Fruit fly (Drosophila melanogaster) whole organism, embryonic: Measurements from ENCODE around the gene CG31344.
A peak's percentile ranks its signal among the peaks of the same experiment; 100 is the strongest.

ENCODE experiments used
- CG10267 ChIP-seq: fragments of 200-800 bp; sonication (Bioruptor generic); optimal IDR thresholded peaks from 2 replicates; lab custom pipeline; 2018; ENCODE audit warnings: missing biosample characterization, mild to moderate bottlenecking, missing genetic modification characterization, moderate library complexity
- CG12104 ChIP-seq: fragments of 200-800 bp; sonication (Bioruptor generic); optimal IDR thresholded peaks from 3 replicates; lab custom pipeline; 2016; ENCODE audit warnings: missing biosample characterization, missing genetic modification characterization
- CG12299 ChIP-seq: fragments of 200-800 bp; sonication (Bioruptor generic); optimal IDR thresholded peaks from 2 replicates; lab custom pipeline; 2018; ENCODE audit warnings: missing biosample characterization, mild to moderate bottlenecking, missing genetic modification characterization
- CG13287 ChIP-seq: fragments of 200-800 bp; sonication (Bioruptor generic); IDR thresholded peaks from 2 replicates; pipeline ENCODE4 v1.3.6; 2022; ENCODE audit warnings: missing biosample characterization, missing genetic modification characterization; ENCODE audit not compliant: partially characterized antibody
- CG15601 ChIP-seq: fragments of 200-800 bp; sonication (Bioruptor generic); optimal IDR thresholded peaks from 3 replicates; lab custom pipeline; 2019; ENCODE audit warnings: missing biosample characterization, mild to moderate bottlenecking, missing genetic modification characterization, moderate library complexity
- CG16779 ChIP-seq: fragments of 200-800 bp; sonication (Bioruptor generic); IDR thresholded peaks from 2 replicates; pipeline ENCODE4 v1.3.6; 2022; ENCODE audit warnings: missing biosample characterization, missing genetic modification characterization
- CG17328 ChIP-seq: fragments of 200-800 bp; sonication (Bioruptor generic); IDR thresholded peaks from 2 replicates; pipeline ENCODE4 v1.3.6; 2022; ENCODE audit warnings: missing biosample characterization, missing genetic modification characterization
- CG30431 ChIP-seq: fragments of 200-800 bp; sonication (Bioruptor generic); optimal IDR thresholded peaks from 2 replicates; lab custom pipeline; 2017; ENCODE audit warnings: missing biosample characterization, missing genetic modification characterization
- CG31365 ChIP-seq: fragments of 200-800 bp; sonication (Bioruptor generic); optimal IDR thresholded peaks from 2 replicates; lab custom pipeline; 2018; ENCODE audit warnings: missing biosample characterization, mild to moderate bottlenecking, missing genetic modification characterization
- CG3847 ChIP-seq: fragments of 200-800 bp; sonication (Bioruptor generic); IDR thresholded peaks from 2 replicates; pipeline ENCODE4 v1.3.6; 2022; ENCODE audit warnings: missing biosample characterization, missing genetic modification characterization
- CG4282 ChIP-seq: fragments of 200-800 bp; sonication (Bioruptor generic); optimal IDR thresholded peaks from 2 replicates; lab custom pipeline; 2016; ENCODE audit warnings: missing biosample characterization, missing genetic modification characterization
- CG4424 ChIP-seq: fragments of 200-800 bp; sonication (Bioruptor generic); optimal IDR thresholded peaks from 3 replicates; lab custom pipeline; 2016; ENCODE audit warnings: missing biosample characterization, missing genetic modification characterization
- CG4730 ChIP-seq: fragments of 200-800 bp; sonication (Bioruptor generic); IDR thresholded peaks from 2 replicates; pipeline ENCODE4 v1.3.6; 2022; ENCODE audit warnings: missing biosample characterization, missing genetic modification characterization
- CG6689 ChIP-seq: fragments of 200-800 bp; sonication (Bioruptor generic); IDR thresholded peaks from 2 replicates; pipeline ENCODE4 v1.3.6; 2022; ENCODE audit warnings: missing biosample characterization, missing genetic modification characterization
- CG6791 ChIP-seq: fragments of 200-800 bp; sonication (Bioruptor generic); IDR thresholded peaks from 3 replicates; pipeline ENCODE4 v1.3.6; 2022; ENCODE audit warnings: missing biosample characterization, missing genetic modification characterization; ENCODE audit not compliant: partially characterized antibody
- CG7357 ChIP-seq: fragments of 200-800 bp; sonication (Bioruptor generic); IDR thresholded peaks from 3 replicates; pipeline ENCODE4 v1.3.6; 2022; ENCODE audit warnings: missing biosample characterization, missing genetic modification characterization
- CG7372 ChIP-seq: fragments of 200-800 bp; sonication (Bioruptor generic); IDR thresholded peaks from 2 replicates; pipeline ENCODE4 v1.3.6; 2022; ENCODE audit warnings: missing biosample characterization, missing genetic modification characterization
- CG7556 ChIP-seq: fragments of 200-800 bp; sonication (Bioruptor generic); optimal IDR thresholded peaks from 2 replicates; lab custom pipeline; 2017; ENCODE audit warnings: missing biosample characterization, mild to moderate bottlenecking, missing genetic modification characterization
- CG8089 ChIP-seq: fragments of 200-800 bp; sonication (Bioruptor generic); optimal IDR thresholded peaks from 3 replicates; lab custom pipeline; 2016; ENCODE audit warnings: missing biosample characterization, missing genetic modification characterization
- CG9727 ChIP-seq: fragments of 200-800 bp; sonication (Bioruptor generic); optimal IDR thresholded peaks from 3 replicates; lab custom pipeline; 2017; ENCODE audit warnings: missing biosample characterization, mild to moderate bottlenecking, missing genetic modification characterization
- CG9797 ChIP-seq: fragments of 200-800 bp; sonication (Bioruptor generic); optimal IDR thresholded peaks from 3 replicates; lab custom pipeline; 2018; ENCODE audit warnings: missing biosample characterization, mild to moderate bottlenecking, missing genetic modification characterization
- CG9932 ChIP-seq: fragments of 200-800 bp; sonication (Bioruptor generic); IDR thresholded peaks from 2 replicates; pipeline ENCODE4 v1.3.6; 2022; ENCODE audit warnings: missing biosample characterization, missing genetic modification characterization
- E2f2 ChIP-seq: fragments of 200-800 bp; sonication (Bioruptor generic); IDR thresholded peaks from 2 replicates; pipeline ENCODE4 v1.3.6; 2022; ENCODE audit warnings: missing biosample characterization, missing genetic modification characterization
- Ets65A ChIP-seq: fragments of 200-800 bp; sonication (Bioruptor generic); peaks from one replicate; lab custom pipeline; 2016; ENCODE audit warnings: missing biosample characterization, missing genetic modification characterization
- Ets97D ChIP-seq: fragments of 200-800 bp; sonication (Bioruptor generic); optimal IDR thresholded peaks from 3 replicates; lab custom pipeline; 2016; ENCODE audit warnings: missing biosample characterization, missing genetic modification characterization
- HLHmδ ChIP-seq: fragments of 200-800 bp; sonication (Bioruptor generic); optimal IDR thresholded peaks from 2 replicates; lab custom pipeline; 2018; ENCODE audit warnings: missing biosample characterization, mild to moderate bottlenecking, missing genetic modification characterization, moderate library complexity
- Hand ChIP-seq: fragments of 200-800 bp; sonication (Bioruptor generic); optimal IDR thresholded peaks from 2 replicates; lab custom pipeline; 2017; ENCODE audit warnings: mild to moderate bottlenecking, missing biosample characterization, missing genetic modification reagents, missing genetic modification characterization
- Hsf ChIP-seq: fragments of 200-800 bp; sonication (Bioruptor generic); optimal IDR thresholded peaks from 3 replicates; lab custom pipeline; 2016; ENCODE audit warnings: missing biosample characterization, missing genetic modification characterization
- Max ChIP-seq: fragments of 200-800 bp; sonication (Bioruptor generic); optimal IDR thresholded peaks from 2 replicates; lab custom pipeline; 2016; ENCODE audit warnings: missing biosample characterization, mild to moderate bottlenecking, missing genetic modification characterization
- Pdp1 ChIP-seq, 2 experiments: fragments of 200-800 bp; sonication (Bioruptor generic); optimal IDR thresholded peaks; 3 replicates each; lab custom pipeline; 2016; ENCODE audit warnings: missing biosample characterization in 2 of 2, missing genetic modification characterization in 2 of 2, mild to moderate bottlenecking in 1 of 2, moderate library complexity in 1 of 2
- Sox100B ChIP-seq: fragments of 200-800 bp; sonication (Bioruptor generic); optimal IDR thresholded peaks from 3 replicates; lab custom pipeline; 2018; ENCODE audit warnings: missing biosample characterization, mild to moderate bottlenecking, missing genetic modification characterization
- Stat92E ChIP-seq, 3 experiments: fragments of >200 bp in 2 of 3; fragments of 200-800 bp in 1 of 3; sonication (Bioruptor generic) in 1 of 3; optimal IDR thresholded peaks; 2 replicates each; lab custom pipeline; 2017 to 2019; ENCODE audit warnings: missing biosample characterization in 3 of 3, missing genetic modification characterization in 3 of 3, mild to moderate bottlenecking in 1 of 3, moderate library complexity in 1 of 3
- Tbp ChIP-seq: fragments of >200 bp; optimal IDR thresholded peaks from 2 replicates; lab custom pipeline; 2018; ENCODE audit warnings: missing biosample characterization, missing genetic modification characterization
- ac ChIP-seq: fragments of 200-800 bp; sonication (Bioruptor generic); optimal IDR thresholded peaks from 3 replicates; lab custom pipeline; 2017; ENCODE audit warnings: missing biosample characterization, mild to moderate bottlenecking, missing genetic modification characterization
- btn ChIP-seq: fragments of 200-800 bp; sonication (Bioruptor generic); optimal IDR thresholded peaks from 2 replicates; lab custom pipeline; 2016; ENCODE audit warnings: missing biosample characterization, missing genetic modification characterization
- crc ChIP-seq: fragments of 200-800 bp; sonication (Bioruptor generic); optimal IDR thresholded peaks from 2 replicates; lab custom pipeline; 2016; ENCODE audit warnings: missing biosample characterization, missing genetic modification characterization
- crp ChIP-seq, 2 experiments: fragments of 200-800 bp; sonication (Bioruptor generic); optimal IDR thresholded peaks; 2 replicates in 1 of 2; 3 replicates in 1 of 2; lab custom pipeline; 2017; ENCODE audit warnings: missing biosample characterization in 2 of 2, missing genetic modification characterization in 2 of 2, mild to moderate bottlenecking in 1 of 2, moderate library complexity in 1 of 2
- dimm ChIP-seq: fragments of 200-800 bp; sonication (Bioruptor generic); IDR thresholded peaks from 2 replicates; pipeline ENCODE4 v1.3.6; 2022; ENCODE audit warnings: missing biosample characterization, missing genetic modification characterization
- ems ChIP-seq: fragments of 200-800 bp; sonication (Bioruptor generic); optimal IDR thresholded peaks from 3 replicates; lab custom pipeline; 2016; ENCODE audit warnings: missing biosample characterization, missing genetic modification characterization
- eve ChIP-seq, 2 experiments: fragments of >200 bp; optimal IDR thresholded peaks; 2 replicates each; lab custom pipeline; 2017; ENCODE audit warnings: missing biosample characterization in 2 of 2, missing genetic modification characterization in 2 of 2
- fd3F ChIP-seq: fragments of 200-800 bp; sonication (Bioruptor generic); optimal IDR thresholded peaks from 2 replicates; lab custom pipeline; 2018; ENCODE audit warnings: missing biosample characterization, mild to moderate bottlenecking, missing genetic modification characterization, moderate library complexity
- fru ChIP-seq: fragments of >200 bp; optimal IDR thresholded peaks from 2 replicates; lab custom pipeline; 2017
- gsb-n ChIP-seq: fragments of 200-800 bp; sonication (Bioruptor generic); optimal IDR thresholded peaks from 3 replicates; lab custom pipeline; 2018; ENCODE audit warnings: missing biosample characterization, mild to moderate bottlenecking, missing genetic modification characterization
- ken ChIP-seq: fragments of 200-800 bp; sonication (Bioruptor generic); IDR thresholded peaks from 3 replicates; pipeline ENCODE4 v1.3.6; 2022; ENCODE audit warnings: missing biosample characterization, missing genetic modification characterization
- lbe ChIP-seq: fragments of 200-800 bp; sonication (Bioruptor generic); optimal IDR thresholded peaks from 2 replicates; lab custom pipeline; 2016; ENCODE audit warnings: missing biosample characterization, mild to moderate bottlenecking, missing genetic modification characterization
- phol ChIP-seq: fragments of 200-800 bp; sonication (Bioruptor generic); optimal IDR thresholded peaks from 3 replicates; lab custom pipeline; 2018; ENCODE audit warnings: missing biosample characterization, mild to moderate bottlenecking, missing genetic modification characterization, moderate library complexity
- pita ChIP-seq: fragments of 200-800 bp; sonication (Bioruptor generic); optimal IDR thresholded peaks from 2 replicates; lab custom pipeline; 2017; ENCODE audit warnings: missing biosample characterization, mild to moderate bottlenecking, missing genetic modification characterization
- sima ChIP-seq: fragments of 200-800 bp; sonication (Bioruptor generic); optimal IDR thresholded peaks from 2 replicates; lab custom pipeline; 2016; ENCODE audit warnings: missing biosample characterization, missing genetic modification characterization
- sr ChIP-seq: fragments of 200-800 bp; sonication (Bioruptor generic); IDR thresholded peaks from 3 replicates; pipeline ENCODE4 v1.3.6; 2022; ENCODE audit warnings: missing biosample characterization, missing genetic modification characterization
- sug ChIP-seq: fragments of 200-800 bp; optimal IDR thresholded peaks from 2 replicates; lab custom pipeline; 2019; ENCODE audit warnings: missing biosample characterization, mild to moderate bottlenecking, missing genetic modification characterization, moderate library complexity
- usp ChIP-seq: fragments of >200 bp; optimal IDR thresholded peaks from 2 replicates; lab custom pipeline; 2017; ENCODE audit warnings: missing biosample characterization, missing genetic modification characterization
- z ChIP-seq: fragments of 200-800 bp; sonication (Bioruptor generic); IDR thresholded peaks from 3 replicates; pipeline ENCODE4 v1.3.6; 2022; ENCODE audit warnings: missing biosample characterization, missing genetic modification characterization

CG31344 gene

dm6 chr3R:15225279-15225730, at the start of gene CG31344, which contains the start of gene Caf1-55 (continued):
- no peak for TF ChIP-seq CG7372 (GFP tag; lab: Robert Waterston, UW)
- no peak for TF ChIP-seq CG8089 (GFP tag; lab: Kevin White, UChicago)
- peak; percentile 2 for TF ChIP-seq CG12299
- TF ChIP-seq CG4424 (GFP tag; lab: Kevin White, UChicago) = no peak
- no peak for TF ChIP-seq eve (GFP tag; optimal IDR thresholded peaks at IDR 0.05; lab: Kevin White, UChicago)
- TF ChIP-seq ems (GFP tag; lab: Kevin White, UChicago) = no peak
- no peak for TF ChIP-seq z
- TF ChIP-seq fd3F = no peak
- TF ChIP-seq CG16779 (GFP tag; lab: Robert Waterston, UW) = no peak
- no peak for TF ChIP-seq btn (GFP tag; lab: Kevin White, UChicago)
- no peak for TF ChIP-seq CG6689 (GFP tag; lab: Robert Waterston, UW)
- peak; percentile 16; the same call in 1 of the 3 replicates for TF ChIP-seq ken (GFP tag; lab: Robert Waterston, UW)
- TF ChIP-seq CG10267 (tag; lab: Kevin White, UChicago) = peak; percentile 37
- no peak for TF ChIP-seq Tbp (GFP tag; lab: Kevin White, UChicago)
- TF ChIP-seq phol (tag; lab: Kevin White, UChicago) = peak; percentile 89
- TF ChIP-seq CG4282 (GFP tag; lab: Kevin White, UChicago) = no peak
- TF ChIP-seq Max = no peak
- TF ChIP-seq Sox100B (GFP tag; lab: Kevin White, UChicago) = no peak
- TF ChIP-seq dimm = no peak
- peak; percentile 34; the same call in 1 of the 2 replicates for TF ChIP-seq CG9932 (GFP tag; lab: Robert Waterston, UW)
- peak; percentile 56 for TF ChIP-seq sug
- no peak for TF ChIP-seq CG31365 (tag; lab: Kevin White, UChicago)
- TF ChIP-seq CG17328 (GFP tag; lab: Robert Waterston, UW) = no peak
- TF ChIP-seq CG3847 (GFP tag; lab: Robert Waterston, UW) = peak; percentile 38; the same call in 1 of the 2 replicates
- peak; percentile 32 for TF ChIP-seq CG15601
- TF ChIP-seq CG12104 (GFP tag; lab: Kevin White, UChicago) = no peak
- no peak for TF ChIP-seq CG7357 (GFP tag; lab: Robert Waterston, UW)
- TF ChIP-seq usp (GFP tag; lab: Kevin White, UChicago) = no peak
- no peak for TF ChIP-seq CG7556 (GFP tag; lab: Kevin White, UChicago)
- no peak for TF ChIP-seq pita (GFP tag; lab: Kevin White, UChicago)
- TF ChIP-seq CG6791 = peak; percentile 88
- TF ChIP-seq CG30431 (GFP tag; lab: Kevin White, UChicago) = no peak
- no peak for TF ChIP-seq CG9727
- peak; percentile 1 for TF ChIP-seq Hsf
- TF ChIP-seq Ets97D (GFP tag; lab: Kevin White, UChicago) = peak; percentile 66
- TF ChIP-seq Ets65A (GFP tag; lab: Kevin White, UChicago) = no peak
- no peak for TF ChIP-seq ac (GFP tag; lab: Kevin White, UChicago)
- peak; percentile 55 for TF ChIP-seq lbe (GFP tag; lab: Kevin White, UChicago)
- peak in 1 of 3 experiments; percentile 69 for TF ChIP-seq Stat92E (GFP tag; optimal IDR thresholded peaks at IDR 0.05; lab: Kevin White, UChicago)
- no peak for TF ChIP-seq fru
- TF ChIP-seq CG4730 (GFP tag; lab: Robert Waterston, UW) = no peak
- TF ChIP-seq CG13287 (GFP tag; lab: Robert Waterston, UW) = peak; percentile 92
- no peak for TF ChIP-seq Hand (GFP tag; lab: Kevin White, UChicago)
- TF ChIP-seq E2f2 (GFP tag; lab: Robert Waterston, UW) = peak; percentile 82
- peak in 1 of 2 experiments; percentile 60 for TF ChIP-seq Pdp1 (GFP tag; optimal IDR thresholded peaks at IDR 0.05; lab: Kevin White, UChicago)
- no peak for TF ChIP-seq sr (GFP tag; lab: Robert Waterston, UW)
- no peak for TF ChIP-seq crc
- peak; percentile 91 for TF ChIP-seq CG9797 (GFP tag; lab: Kevin White, UChicago)
- TF ChIP-seq sima = no peak
- TF ChIP-seq HLHmδ = no peak
- peak in 1 of 2 experiments; percentile 40 for TF ChIP-seq crp (GFP tag; optimal IDR thresholded peaks at IDR 0.05; lab: Kevin White, UChicago)
- TF ChIP-seq gsb-n (tag; lab: Kevin White, UChicago) = peak; percentile 21
